Fruit fly (Drosophila melanogaster) whole organism, embryonic: ENCODE results near the gene RabGGTa.

Experiments
- CG10654 ChIP-seq: fragments of 200-800 bp; sonication (Bioruptor generic); optimal IDR thresholded peaks from 2 replicates; lab custom pipeline; 2016; ENCODE audit warnings: missing biosample characterization, missing genetic modification characterization
- CG11504 ChIP-seq: fragments of 200-800 bp; sonication (Bioruptor generic); optimal IDR thresholded peaks from 3 replicates; lab custom pipeline; 2019; ENCODE audit warnings: missing biosample characterization, mild to moderate bottlenecking, missing genetic modification characterization, moderate library complexity
- CG12104 ChIP-seq: fragments of 200-800 bp; sonication (Bioruptor generic); optimal IDR thresholded peaks from 3 replicates; lab custom pipeline; 2016; ENCODE audit warnings: missing biosample characterization, missing genetic modification characterization
- CG13894 ChIP-seq: fragments of 200-800 bp; sonication (Bioruptor generic); optimal IDR thresholded peaks from 3 replicates; lab custom pipeline; 2018; ENCODE audit warnings: missing biosample characterization, mild to moderate bottlenecking, missing genetic modification characterization, moderate library complexity
- CG15601 ChIP-seq: fragments of 200-800 bp; sonication (Bioruptor generic); optimal IDR thresholded peaks from 3 replicates; lab custom pipeline; 2019; ENCODE audit warnings: missing biosample characterization, mild to moderate bottlenecking, missing genetic modification characterization, moderate library complexity
- CG3726 ChIP-seq: fragments of 200-800 bp; sonication (Bioruptor generic); IDR thresholded peaks from 3 replicates; pipeline ENCODE4, ENCODE4 v1.3.6; 2022; ENCODE audit warnings: missing biosample characterization, missing genetic modification characterization
- CG43689 ChIP-seq: fragments of 200-800 bp; sonication (Bioruptor generic); IDR thresholded peaks from 2 replicates; pipeline ENCODE4 v1.3.6; 2022; ENCODE audit warnings: missing biosample characterization, missing genetic modification characterization
- CG5180 ChIP-seq: fragments of 200-800 bp; sonication (Bioruptor generic); optimal IDR thresholded peaks from 3 replicates; lab custom pipeline; 2017; ENCODE audit warnings: missing biosample characterization, missing genetic modification characterization, mild to moderate bottlenecking, moderate library complexity, missing genetic modification reagents
- Deaf1 ChIP-seq: fragments of 200-800 bp; optimal IDR thresholded peaks from 3 replicates; lab custom pipeline; 2019; ENCODE audit warnings: missing biosample characterization, mild to moderate bottlenecking, missing genetic modification characterization, moderate library complexity
- Doc2 ChIP-seq: fragments of 200-800 bp; sonication (Bioruptor generic); IDR thresholded peaks from 2 replicates; pipeline ENCODE4 v1.3.6; 2022; ENCODE audit warnings: missing biosample characterization, missing genetic modification characterization
- Elba2 ChIP-seq: fragments of 200-800 bp; sonication (Bioruptor generic); optimal IDR thresholded peaks from 3 replicates; lab custom pipeline; 2016; ENCODE audit warnings: missing biosample characterization, missing genetic modification characterization
- Ets65A ChIP-seq: fragments of 200-800 bp; sonication (Bioruptor generic); peaks from one replicate; lab custom pipeline; 2016; ENCODE audit warnings: missing biosample characterization, missing genetic modification characterization
- Hr39 ChIP-seq: fragments of >200 bp; optimal IDR thresholded peaks from 2 replicates; lab custom pipeline; 2017
- Lpt ChIP-seq: fragments of >200 bp; optimal IDR thresholded peaks from 2 replicates; lab custom pipeline; 2018; ENCODE audit warnings: missing biosample characterization, missing genetic modification characterization
- Nf-YB ChIP-seq: fragments of 200-800 bp; sonication (Bioruptor generic); optimal IDR thresholded peaks from 3 replicates; lab custom pipeline; 2019; ENCODE audit warnings: missing biosample characterization, mild to moderate bottlenecking, missing genetic modification characterization, moderate library complexity
- Nf-YC ChIP-seq: fragments of 200-800 bp; optimal IDR thresholded peaks from 3 replicates; lab custom pipeline; 2019; ENCODE audit warnings: missing biosample characterization, mild to moderate bottlenecking, missing genetic modification characterization, moderate library complexity
- NfI ChIP-seq: fragments of 200-800 bp; sonication (Bioruptor generic); optimal IDR thresholded peaks from 3 replicates; lab custom pipeline; 2018; ENCODE audit warnings: missing biosample characterization, mild to moderate bottlenecking, missing genetic modification characterization, moderate library complexity
- PHDP ChIP-seq: fragments of 200-800 bp; sonication (Bioruptor generic); optimal IDR thresholded peaks from 3 replicates; lab custom pipeline; 2018; ENCODE audit warnings: missing biosample characterization, mild to moderate bottlenecking, missing genetic modification characterization, moderate library complexity
- Scr ChIP-seq: fragments of 200-800 bp; sonication (Bioruptor generic); IDR thresholded peaks from 2 replicates; pipeline ENCODE4 v1.3.6; 2022; ENCODE audit warnings: missing biosample characterization, missing genetic modification characterization; ENCODE audit not compliant: partially characterized antibody
- Side ChIP-seq: fragments of 200-800 bp; sonication (Bioruptor generic); optimal IDR thresholded peaks from 2 replicates; lab custom pipeline; 2016; ENCODE audit warnings: missing biosample characterization, missing genetic modification characterization
- Six4 ChIP-seq: fragments of 200-800 bp; sonication (Bioruptor generic); optimal IDR thresholded peaks from 2 replicates; lab custom pipeline; 2016; ENCODE audit warnings: missing biosample characterization, missing genetic modification characterization
- chif ChIP-seq, 2 experiments: fragments of 200-800 bp; sonication (Bioruptor generic); optimal IDR thresholded peaks; 3 replicates each; lab custom pipeline; 2016; ENCODE audit warnings: missing biosample characterization in 2 of 2, missing genetic modification characterization in 2 of 2
- ewg ChIP-seq: fragments of 200-800 bp; sonication (Bioruptor generic); optimal IDR thresholded peaks from 3 replicates; lab custom pipeline; 2017; ENCODE audit warnings: mild to moderate bottlenecking, missing biosample characterization, missing genetic modification reagents, missing genetic modification characterization
- gfzf ChIP-seq: fragments of 200-800 bp; sonication (Bioruptor generic); optimal IDR thresholded peaks from 2 replicates; lab custom pipeline; 2016; ENCODE audit warnings: missing biosample characterization, mild to moderate bottlenecking, missing genetic modification characterization, moderate library complexity
- hkb ChIP-seq, 2 experiments: fragments of 200-800 bp in 1 of 2; fragments of >200 bp in 1 of 2; sonication (Bioruptor generic) in 1 of 2; IDR thresholded peaks in 1 of 2; optimal IDR thresholded peaks in 1 of 2; 2 replicates each; pipeline versions ENCODE4 v1.3.6 to Lab custom; 2017 to 2022; ENCODE audit warnings: missing biosample characterization in 1 of 2, missing genetic modification characterization in 1 of 2
- klu ChIP-seq: fragments of 200-800 bp; sonication (Bioruptor generic); IDR thresholded peaks from 2 replicates; pipeline ENCODE4 v1.3.6; 2022; ENCODE audit warnings: missing biosample characterization, missing genetic modification characterization
- lbe ChIP-seq: fragments of 200-800 bp; sonication (Bioruptor generic); optimal IDR thresholded peaks from 2 replicates; lab custom pipeline; 2016; ENCODE audit warnings: missing biosample characterization, mild to moderate bottlenecking, missing genetic modification characterization
- pfk ChIP-seq: fragments of 200-800 bp; sonication (Bioruptor generic); optimal IDR thresholded peaks from 2 replicates; lab custom pipeline; 2018; ENCODE audit warnings: missing biosample characterization, mild to moderate bottlenecking, missing genetic modification characterization, moderate library complexity
- scrt ChIP-seq: fragments of 200-800 bp; sonication (Bioruptor generic); optimal IDR thresholded peaks from 2 replicates; lab custom pipeline; 2018; ENCODE audit warnings: missing biosample characterization, mild to moderate bottlenecking, missing genetic modification characterization, moderate library complexity
- sens ChIP-seq: fragments of 200-800 bp; sonication (Bioruptor generic); peaks from one replicate; lab custom pipeline; 2016; ENCODE audit warnings: missing biosample characterization, missing genetic modification characterization
- sim ChIP-seq: fragments of 200-800 bp; sonication (Bioruptor generic); IDR thresholded peaks from 2 replicates; pipeline ENCODE4 v1.3.6; 2022; ENCODE audit warnings: missing biosample characterization, missing genetic modification characterization
- sqz ChIP-seq: fragments of 200-800 bp; sonication (Bioruptor generic); optimal IDR thresholded peaks from 3 replicates; lab custom pipeline; 2018; ENCODE audit warnings: missing biosample characterization, mild to moderate bottlenecking, missing genetic modification characterization
- tll ChIP-seq, 2 experiments: fragments of 200-800 bp in 1 of 2; fragments of >200 bp in 1 of 2; sonication (Bioruptor generic) in 1 of 2; optimal IDR thresholded peaks; 2 replicates each; lab custom pipeline; 2017 to 2019; ENCODE audit warnings: missing biosample characterization in 2 of 2, missing genetic modification characterization in 2 of 2, mild to moderate bottlenecking in 1 of 2, moderate library complexity in 1 of 2
- trh ChIP-seq: fragments of 200-800 bp; sonication (Bioruptor generic); optimal IDR thresholded peaks from 2 replicates; lab custom pipeline; 2016; ENCODE audit warnings: missing biosample characterization, missing genetic modification characterization
- zf30C ChIP-seq: fragments of 200-800 bp; sonication (Bioruptor generic); optimal IDR thresholded peaks from 3 replicates; lab custom pipeline; 2018; ENCODE audit warnings: missing biosample characterization, mild to moderate bottlenecking, missing genetic modification characterization

RabGGTa gene

dm6 chr3R:5138889-5139288 is 11.0 kb downstream of the RabGGTa start, which contains the start of gene CG12589:
Gene CG12589 (minus strand): TSS chr3R:5138989.
- TF ChIP-seq lbe (GFP tag; lab: Kevin White, UChicago) (no peak), Elba2 (no peak)

DNA sequence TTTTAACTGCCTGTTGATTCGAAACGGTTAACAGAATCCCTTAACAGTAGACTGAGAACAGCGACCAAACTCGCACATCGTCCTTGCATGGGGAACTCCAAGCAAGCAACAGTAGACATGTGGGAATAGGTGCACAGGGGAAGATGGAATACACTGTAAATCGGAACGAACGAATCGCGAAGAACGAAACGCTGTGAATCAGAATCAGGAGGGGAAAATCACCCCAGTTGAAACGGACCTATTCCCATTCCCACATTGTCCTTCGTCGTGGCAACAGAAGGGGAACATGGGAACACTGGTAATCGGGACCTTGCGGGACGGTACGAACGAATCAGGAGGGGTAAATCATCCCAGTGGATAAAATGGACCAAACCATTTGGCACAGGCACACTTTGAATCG is 22.6 kb downstream of the RabGGTa start, which contains the start of gene dpr16:
Gene dpr16, plus strand, starts transcription at position 386 of the 400 bp plus-strand sequence.
- peak; percentile 78 for TF ChIP-seq Nf-YC
- TF ChIP-seq sim (GFP tag; lab: Robert Waterston, UW) = no peak
- peak; percentile 55 for TF ChIP-seq ewg
- TF ChIP-seq Nf-YB = peak; percentile 68
- TF ChIP-seq CG5180 = peak; percentile 70
- TF ChIP-seq Deaf1 (tag; lab: Kevin White, UChicago) = peak; percentile 81
- TF ChIP-seq zf30C (GFP tag; lab: Kevin White, UChicago) = peak; percentile 89
- no peak for TF ChIP-seq CG15601
- peak; percentile 65 for TF ChIP-seq Ets65A
- peak; percentile 67 for TF ChIP-seq hkb (optimal IDR thresholded peaks at IDR 0.05; lab: Kevin White, UChicago)
- no peak for TF ChIP-seq hkb (GFP tag; IDR thresholded peaks at IDR 0.05; lab: Robert Waterston, UW)
- TF ChIP-seq scrt (GFP tag; lab: Kevin White, UChicago) = peak; percentile 86
- TF ChIP-seq gfzf = no peak
- TF ChIP-seq NfI (GFP tag; lab: Kevin White, UChicago) = no peak
- TF ChIP-seq klu (GFP tag; lab: Robert Waterston, UW) = no peak
- TF ChIP-seq Six4 (GFP tag; lab: Kevin White, UChicago) = no peak
- no peak for TF ChIP-seq Scr (GFP tag; lab: Robert Waterston, UW)
- peak; percentile 49 for TF ChIP-seq CG13894
- TF ChIP-seq pfk (GFP tag; lab: Kevin White, UChicago) = peak; percentile 100
- no peak for TF ChIP-seq CG43689 (GFP tag; lab: Robert Waterston, UW)
- TF ChIP-seq, all 482 proteins: peak for 11

dm6 chr3R:5159312-5159711 is 31.4 kb downstream of the RabGGTa start, which contains the start of gene CG12590:
Gene CG12590 (plus strand): TSS chr3R:5159612.
- TF ChIP-seq tll (GFP tag; optimal IDR thresholded peaks at IDR 0.05; lab: Kevin White, UChicago) = no peak

- TF ChIP-seq PHDP (no peak), trh (no peak), Lpt (GFP tag; lab: Kevin White, UChicago) (no peak), chif (GFP tag; optimal IDR thresholded peaks at IDR 0.05; lab: Kevin White, UChicago) (no peak), sqz (no peak), CG12104 (GFP tag; lab: Kevin White, UChicago) (no peak), CG10654 (GFP tag; lab: Kevin White, UChicago) (no peak), Hr39 (lab: Kevin White, UChicago) (peak; percentile 62)
Observed at dm6 chr3R:5162213-5162612, 34.3 kb downstream of the RabGGTa start.

dm6 chr3R:5171972-5172371 is 44.1 kb downstream of the RabGGTa start:
- peak; percentile 66 for TF ChIP-seq sens (GFP tag; lab: Kevin White, UChicago)
- TF ChIP-seq Doc2 = no peak
- TF ChIP-seq ewg = peak; percentile 86
- no peak for TF ChIP-seq CG11504 (tag; lab: Kevin White, UChicago)
- TF ChIP-seq scrt (GFP tag; lab: Kevin White, UChicago) = peak; percentile 97
- no peak for TF ChIP-seq lbe (GFP tag; lab: Kevin White, UChicago)
- no peak for TF ChIP-seq CG3726 (GFP tag; lab: Robert Waterston, UW)
- no peak for TF ChIP-seq Side (GFP tag; lab: Kevin White, UChicago)
